Fruit fly (Drosophila melanogaster): Measurements from ENCODE around the gene Leash.

DNA sequence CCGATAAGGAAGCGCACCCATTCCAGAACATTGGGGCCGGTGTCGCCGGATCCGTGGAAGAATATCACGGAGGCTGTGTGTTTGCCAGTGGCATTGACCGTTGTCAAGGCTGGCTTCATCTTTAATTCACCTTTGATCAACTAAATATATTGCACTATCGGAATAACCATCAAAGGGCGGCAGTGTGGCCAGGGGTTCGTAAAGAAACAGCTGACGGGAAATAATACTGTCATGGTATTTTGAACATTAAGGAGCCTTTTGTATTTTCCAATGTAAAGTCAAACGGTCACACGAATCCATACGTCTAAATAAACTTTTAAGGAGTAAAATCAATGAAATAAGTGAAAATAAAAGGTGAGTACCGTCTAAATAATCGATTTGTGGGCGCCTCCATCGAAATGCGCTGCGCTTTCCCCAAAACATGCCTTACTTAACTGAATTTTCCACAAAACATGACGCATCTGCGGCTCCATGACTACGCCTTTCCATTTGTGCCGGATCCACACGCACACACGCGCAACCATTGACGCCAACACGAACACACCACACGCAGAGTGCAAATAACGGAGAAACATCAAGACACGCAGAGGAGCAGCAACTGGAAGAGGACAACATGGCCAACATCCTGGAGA lies 31.0 kb upstream of the Leash start, which contains the start of the genes CG6567 and CG4511:
- TF ChIP-seq lz (GFP tag; optimal IDR thresholded peaks at IDR 0.05): no peak
- TF ChIP-seq CG3032 (tag; optimal IDR thresholded peaks at IDR 0.05): no peak
- no peak for TF ChIP-seq cyc (GFP tag; optimal IDR thresholded peaks at IDR 0.05)
- no peak for TF ChIP-seq ss (GFP tag; optimal IDR thresholded peaks at IDR 0.05)
- no peak for TF ChIP-seq Hr4 (GFP tag; optimal IDR thresholded peaks at IDR 0.05)
- no peak for TF ChIP-seq dac (GFP tag; optimal IDR thresholded peaks at IDR 0.05)
- TF ChIP-seq fd59A (GFP tag; optimal IDR thresholded peaks at IDR 0.05): no peak
- no peak for TF ChIP-seq Sox102F (GFP tag; optimal IDR thresholded peaks at IDR 0.05)
- no peak for TF ChIP-seq CG32006 (GFP tag; optimal IDR thresholded peaks at IDR 0.05)
- peak; percentile 87 for TF ChIP-seq CG1621 (tag; optimal IDR thresholded peaks at IDR 0.05)
- no peak for TF ChIP-seq Sox14 (GFP tag; optimal IDR thresholded peaks at IDR 0.05)
- TF ChIP-seq Hr39 (GFP tag; optimal IDR thresholded peaks at IDR 0.05): no peak
- no peak for TF ChIP-seq CG31627 (GFP tag; optimal IDR thresholded peaks at IDR 0.05)
